Worm (Caenorhabditis elegans) whole organism, early embryonic: ENCODE results near the gene F10C1.3.

Experiments
- aly-1 ChIP-seq: sonication (generic microtip); optimal IDR thresholded peaks from 2 replicates; lab custom pipeline; 2016; ENCODE audit warnings: missing genetic modification characterization, missing compliant biosample characterization
- ama-1 ChIP-seq: fragments of 150-350 bp; optimal IDR thresholded peaks from 2 replicates; lab custom pipeline; 2014
- hmg-4 ChIP-seq: fragments of 200-800 bp; sonication (Bioruptor generic); optimal IDR thresholded peaks from 2 replicates; lab custom pipeline; 2018; ENCODE audit warnings: mild to moderate bottlenecking, missing genetic modification characterization, missing compliant biosample characterization
- hnd-1 ChIP-seq: sonication (generic microtip); optimal IDR thresholded peaks from 2 replicates; lab custom pipeline; 2016; ENCODE audit warnings: missing genetic modification characterization, missing compliant biosample characterization
- tra-4 ChIP-seq: sonication (generic microtip); optimal IDR thresholded peaks from 2 replicates; lab custom pipeline; 2017; ENCODE audit warnings: missing genetic modification characterization, missing compliant biosample characterization

DNA sequence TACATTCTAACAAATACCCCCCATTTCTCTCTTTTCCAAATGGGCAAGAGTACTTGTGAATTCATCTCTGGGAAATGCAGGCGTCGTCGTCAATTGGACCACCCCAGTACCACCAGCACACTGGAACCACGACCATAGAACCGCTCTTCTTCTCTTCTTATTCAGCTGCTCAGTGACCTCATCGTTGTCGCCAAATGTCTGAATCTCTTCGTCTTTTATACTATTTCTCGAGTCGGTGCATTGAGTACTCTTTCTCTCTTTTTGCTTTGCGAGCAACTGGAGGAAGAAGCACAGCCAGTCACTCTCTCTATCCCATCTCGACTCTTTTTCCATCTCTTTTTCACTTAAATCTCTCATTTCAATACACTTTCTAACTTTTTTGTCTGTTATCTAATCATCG is 22.3 kb upstream of the F10C1.3 start:
- TF ChIP-seq aly-1 (tag; lab: Kevin White, UChicago) (no peak), hmg-4 (GFP tag; lab: Kevin White, UChicago) (no peak), hnd-1 (no peak), ama-1 (lab: Kevin White, UChicago) (no peak), tra-4 (tag; lab: Kevin White, UChicago) (no peak)
